Fruit fly (Drosophila melanogaster) whole organism, embryonic: ENCODE measurements around the gene CG18281.

Source experiments
- Atf3 ChIP-seq: fragments of 200-800 bp; sonication (Bioruptor generic); optimal IDR thresholded peaks from 3 replicates; lab custom pipeline; 2016; ENCODE audit warnings: missing biosample characterization, missing genetic modification characterization
- C15 ChIP-seq: fragments of 200-800 bp; sonication (Bioruptor generic); IDR thresholded peaks from 3 replicates; pipeline ENCODE4 v1.3.6; 2022; ENCODE audit warnings: missing biosample characterization, missing genetic modification characterization
- CG11504 ChIP-seq: fragments of 200-800 bp; sonication (Bioruptor generic); optimal IDR thresholded peaks from 3 replicates; lab custom pipeline; 2019; ENCODE audit warnings: missing biosample characterization, mild to moderate bottlenecking, missing genetic modification characterization, moderate library complexity
- CG13775 ChIP-seq: fragments of 200-800 bp; sonication (Bioruptor generic); optimal IDR thresholded peaks from 3 replicates; lab custom pipeline; 2017; ENCODE audit warnings: missing biosample characterization, mild to moderate bottlenecking, missing genetic modification characterization
- CG14667 ChIP-seq: fragments of 200-800 bp; sonication (Bioruptor generic); IDR thresholded peaks from 2 replicates; pipeline ENCODE4 v1.3.6; 2022; ENCODE audit warnings: missing biosample characterization, missing genetic modification characterization
- CG15011 ChIP-seq: fragments of 200-800 bp; sonication (Bioruptor generic); optimal IDR thresholded peaks from 3 replicates; lab custom pipeline; 2018; ENCODE audit warnings: missing biosample characterization, mild to moderate bottlenecking, missing genetic modification characterization
- CG16779 ChIP-seq: fragments of 200-800 bp; sonication (Bioruptor generic); IDR thresholded peaks from 2 replicates; pipeline ENCODE4 v1.3.6; 2022; ENCODE audit warnings: missing biosample characterization, missing genetic modification characterization
- CG17612 ChIP-seq: fragments of 200-800 bp; sonication (Bioruptor generic); IDR thresholded peaks from 2 replicates; pipeline ENCODE4 v1.3.6; 2022; ENCODE audit warnings: missing biosample characterization, missing genetic modification characterization
- CG1832 ChIP-seq: fragments of 200-800 bp; sonication (Bioruptor generic); optimal IDR thresholded peaks from 2 replicates; lab custom pipeline; 2017; ENCODE audit warnings: missing biosample characterization, mild to moderate bottlenecking, missing genetic modification characterization, inconsistent platforms
- CG18476 ChIP-seq: fragments of 200-800 bp; sonication (Bioruptor generic); optimal IDR thresholded peaks from 2 replicates; lab custom pipeline; 2016; ENCODE audit warnings: missing biosample characterization, mild to moderate bottlenecking, missing genetic modification characterization
- CG2199 ChIP-seq: fragments of 200-800 bp; sonication (Bioruptor generic); IDR thresholded peaks from 3 replicates; pipeline ENCODE4 v1.3.6; 2022; ENCODE audit warnings: missing biosample characterization, missing genetic modification characterization
- CG2875 ChIP-seq: fragments of 200-800 bp; sonication (Bioruptor generic); optimal IDR thresholded peaks from 2 replicates; lab custom pipeline; 2017; ENCODE audit warnings: missing biosample characterization, mild to moderate bottlenecking, missing genetic modification characterization, missing genetic modification reagents
- CG31365 ChIP-seq: fragments of 200-800 bp; sonication (Bioruptor generic); optimal IDR thresholded peaks from 2 replicates; lab custom pipeline; 2018; ENCODE audit warnings: missing biosample characterization, mild to moderate bottlenecking, missing genetic modification characterization
- CG3163 ChIP-seq: fragments of 200-800 bp; sonication (Bioruptor generic); optimal IDR thresholded peaks from 3 replicates; lab custom pipeline; 2016; ENCODE audit warnings: missing biosample characterization, missing genetic modification characterization
- CG32767 ChIP-seq: fragments of 200-800 bp; sonication (Bioruptor generic); IDR thresholded peaks from 2 replicates; pipeline ENCODE4 v1.3.6; 2022; ENCODE audit warnings: missing biosample characterization, missing genetic modification characterization
- CG34422 ChIP-seq: fragments of 200-800 bp; sonication (Bioruptor generic); IDR thresholded peaks from 3 replicates; pipeline ENCODE4 v1.3.6; 2022; ENCODE audit warnings: missing biosample characterization, missing genetic modification characterization
- CG3995 ChIP-seq: fragments of 200-800 bp; sonication (Bioruptor generic); optimal IDR thresholded peaks from 3 replicates; lab custom pipeline; 2016; ENCODE audit warnings: missing biosample characterization, missing genetic modification characterization
- CG4282 ChIP-seq: fragments of 200-800 bp; sonication (Bioruptor generic); optimal IDR thresholded peaks from 2 replicates; lab custom pipeline; 2016; ENCODE audit warnings: missing biosample characterization, missing genetic modification characterization
- CG4404 ChIP-seq: fragments of 200-800 bp; sonication (Bioruptor generic); IDR thresholded peaks from 2 replicates; pipeline ENCODE4 v1.3.6; 2022; ENCODE audit warnings: missing biosample characterization, missing genetic modification characterization
- CG7372 ChIP-seq: fragments of 200-800 bp; sonication (Bioruptor generic); IDR thresholded peaks from 2 replicates; pipeline ENCODE4 v1.3.6; 2022; ENCODE audit warnings: missing biosample characterization, missing genetic modification characterization
- CG7556 ChIP-seq: fragments of 200-800 bp; sonication (Bioruptor generic); optimal IDR thresholded peaks from 2 replicates; lab custom pipeline; 2017; ENCODE audit warnings: missing biosample characterization, mild to moderate bottlenecking, missing genetic modification characterization
- CG7786 ChIP-seq: fragments of 200-800 bp; sonication (Bioruptor generic); optimal IDR thresholded peaks from 2 replicates; lab custom pipeline; 2016; ENCODE audit warnings: missing biosample characterization, missing genetic modification characterization
- CG7963 ChIP-seq: fragments of 200-800 bp; sonication (Bioruptor generic); IDR thresholded peaks from 3 replicates; pipeline ENCODE4 v1.3.6; 2022; ENCODE audit warnings: missing biosample characterization, missing genetic modification characterization; ENCODE audit not compliant: partially characterized antibody
- CG8765 ChIP-seq: fragments of 200-800 bp; sonication (Bioruptor generic); IDR thresholded peaks from 2 replicates; pipeline ENCODE4 v1.3.6; 2022; ENCODE audit warnings: missing biosample characterization, missing genetic modification characterization
- CG9609 ChIP-seq: fragments of 200-800 bp; sonication (Bioruptor generic); optimal IDR thresholded peaks from 3 replicates; lab custom pipeline; 2016; ENCODE audit warnings: missing biosample characterization, missing genetic modification characterization
- CrebB ChIP-seq: fragments of 200-800 bp; sonication (Bioruptor generic); optimal IDR thresholded peaks from 3 replicates; lab custom pipeline; 2018; ENCODE audit warnings: missing biosample characterization, mild to moderate bottlenecking, missing genetic modification characterization
- Drgx ChIP-seq: fragments of 200-800 bp; sonication (Bioruptor generic); IDR thresholded peaks from 2 replicates; pipeline ENCODE4 v1.3.6; 2022; ENCODE audit warnings: missing biosample characterization, missing genetic modification characterization
- E2f1 ChIP-seq: fragments of 200-800 bp; sonication (Bioruptor generic); IDR thresholded peaks from 2 replicates; pipeline ENCODE4 v1.3.6; 2022; ENCODE audit warnings: missing biosample characterization, missing genetic modification characterization
- Ets65A ChIP-seq: fragments of 200-800 bp; sonication (Bioruptor generic); peaks from one replicate; lab custom pipeline; 2016; ENCODE audit warnings: missing biosample characterization, missing genetic modification characterization
- Lim3 ChIP-seq: fragments of 200-800 bp; sonication (Bioruptor generic); IDR thresholded peaks from 2 replicates; pipeline ENCODE4 v1.3.6; 2022; ENCODE audit warnings: missing biosample characterization, missing genetic modification characterization
- MTF-1 ChIP-seq: fragments of 200-800 bp; sonication (Bioruptor generic); optimal IDR thresholded peaks from 2 replicates; lab custom pipeline; 2018; ENCODE audit warnings: missing biosample characterization, mild to moderate bottlenecking, missing genetic modification characterization, borderline replicate concordance
- Neu2 ChIP-seq: fragments of 200-800 bp; sonication (Bioruptor generic); optimal IDR thresholded peaks from 3 replicates; lab custom pipeline; 2016; ENCODE audit warnings: missing biosample characterization, missing genetic modification characterization, borderline replicate concordance
- Nf-YB ChIP-seq: fragments of 200-800 bp; sonication (Bioruptor generic); optimal IDR thresholded peaks from 3 replicates; lab custom pipeline; 2019; ENCODE audit warnings: missing biosample characterization, mild to moderate bottlenecking, missing genetic modification characterization, moderate library complexity
- Pdp1 ChIP-seq, 2 experiments: fragments of 200-800 bp; sonication (Bioruptor generic); optimal IDR thresholded peaks; 3 replicates each; lab custom pipeline; 2016; ENCODE audit warnings: missing biosample characterization in 2 of 2, missing genetic modification characterization in 2 of 2, mild to moderate bottlenecking in 1 of 2, moderate library complexity in 1 of 2
- TFAM ChIP-seq: fragments of 200-800 bp; sonication (Bioruptor generic); optimal IDR thresholded peaks from 2 replicates; lab custom pipeline; 2017; ENCODE audit warnings: missing biosample characterization, missing genetic modification characterization, inconsistent platforms
- abd-A ChIP-seq: fragments of 200-800 bp; sonication (Bioruptor generic); optimal IDR thresholded peaks from 3 replicates; lab custom pipeline; 2019; ENCODE audit warnings: missing biosample characterization, mild to moderate bottlenecking, missing genetic modification characterization, moderate library complexity
- bbx ChIP-seq: fragments of 200-800 bp; sonication (Bioruptor generic); IDR thresholded peaks from 2 replicates; pipeline ENCODE4 v1.3.6; 2022; ENCODE audit warnings: missing biosample characterization, missing genetic modification characterization; ENCODE audit not compliant: partially characterized antibody
- btn ChIP-seq: fragments of 200-800 bp; sonication (Bioruptor generic); optimal IDR thresholded peaks from 2 replicates; lab custom pipeline; 2016; ENCODE audit warnings: missing biosample characterization, missing genetic modification characterization
- caup ChIP-seq: fragments of 200-800 bp; sonication (Bioruptor generic); optimal IDR thresholded peaks from 3 replicates; lab custom pipeline; 2017; ENCODE audit warnings: missing biosample characterization, mild to moderate bottlenecking, missing genetic modification characterization, moderate library complexity; ENCODE audit not compliant: severe bottlenecking
- cwo ChIP-seq: fragments of 200-800 bp; sonication (Bioruptor generic); optimal IDR thresholded peaks from 3 replicates; lab custom pipeline; 2017; ENCODE audit warnings: missing biosample characterization, missing genetic modification characterization, mild to moderate bottlenecking, moderate library complexity, missing genetic modification reagents
- ems ChIP-seq: fragments of 200-800 bp; sonication (Bioruptor generic); optimal IDR thresholded peaks from 3 replicates; lab custom pipeline; 2016; ENCODE audit warnings: missing biosample characterization, missing genetic modification characterization
- gem ChIP-seq: fragments of 200-800 bp; sonication (Bioruptor generic); optimal IDR thresholded peaks from 2 replicates; lab custom pipeline; 2019; ENCODE audit warnings: missing biosample characterization, mild to moderate bottlenecking, missing genetic modification characterization, moderate library complexity
- grau ChIP-seq: fragments of 200-800 bp; optimal IDR thresholded peaks from 3 replicates; lab custom pipeline; 2019; ENCODE audit warnings: missing biosample characterization, mild to moderate bottlenecking, missing genetic modification characterization, moderate library complexity
- gsb ChIP-seq: fragments of 200-800 bp; sonication (Bioruptor generic); IDR thresholded peaks from 2 replicates; pipeline ENCODE4 v1.3.6; 2022; ENCODE audit warnings: missing biosample characterization, missing genetic modification characterization
- lmd ChIP-seq: fragments of 200-800 bp; sonication (Bioruptor generic); IDR thresholded peaks from 2 replicates; pipeline ENCODE4 v1.3.6; 2022; ENCODE audit warnings: missing biosample characterization, missing genetic modification characterization
- lola ChIP-seq, 3 experiments: fragments of >200 bp in 2 of 3; fragments of 200-800 bp in 1 of 3; sonication (Bioruptor generic) in 1 of 3; optimal IDR thresholded peaks; 2 replicates each; lab custom pipeline; 2017 to 2019; ENCODE audit warnings: missing biosample characterization in 3 of 3, missing genetic modification characterization in 3 of 3, mild to moderate bottlenecking in 1 of 3, moderate library complexity in 1 of 3
- mirr ChIP-seq: fragments of 200-800 bp; sonication (Bioruptor generic); optimal IDR thresholded peaks from 3 replicates; lab custom pipeline; 2018; ENCODE audit warnings: missing biosample characterization, mild to moderate bottlenecking, missing genetic modification characterization
- sisA ChIP-seq: fragments of 200-800 bp; sonication (Bioruptor generic); IDR thresholded peaks from 2 replicates; pipeline ENCODE4 v1.3.6; 2022; ENCODE audit warnings: missing biosample characterization, missing genetic modification characterization
- sob ChIP-seq: fragments of 200-800 bp; sonication (Bioruptor generic); IDR thresholded peaks from 2 replicates; pipeline ENCODE4 v1.3.6; 2022; ENCODE audit warnings: missing biosample characterization, missing genetic modification characterization

The CG18281 gene

dm6 chr3L:20473021-20473799 lies 26.4 kb upstream of the CG18281 start, which contains the start of the genes CG32428 and CG5969 (continued):
- TF ChIP-seq E2f1 (GFP tag; lab: Robert Waterston, UW) (peak; percentile 60; the same call in 1 of the 2 replicates), CG16779 (GFP tag; lab: Robert Waterston, UW) (no peak), lola (GFP tag; optimal IDR thresholded peaks at IDR 0.05; lab: Kevin White, UChicago) (no peak), CG9609 (GFP tag; lab: Kevin White, UChicago) (no peak), Atf3 (GFP tag; lab: Kevin White, UChicago) (no peak), CG34422 (GFP tag; lab: Robert Waterston, UW) (no peak), CG7786 (GFP tag; lab: Kevin White, UChicago) (no peak), caup (GFP tag; lab: Kevin White, UChicago) (peak; percentile 65), sisA (peak; percentile 37; the same call in 1 of the 2 replicates), CG11504 (peak; percentile 84), CG7372 (GFP tag; lab: Robert Waterston, UW) (peak; percentile 45; the same call in 1 of the 2 replicates), CG2199 (GFP tag; lab: Robert Waterston, UW) (no peak), CG32767 (GFP tag; lab: Robert Waterston, UW) (no peak), CG14667 (GFP tag; lab: Robert Waterston, UW) (peak; percentile 54), TFAM (GFP tag; lab: Kevin White, UChicago) (no peak), CG1832 (no peak), gem (tag; lab: Kevin White, UChicago) (peak; percentile 80), CG18476 (GFP tag; lab: Kevin White, UChicago) (no peak), bbx (GFP tag; lab: Robert Waterston, UW) (no peak), CG17612 (no peak), cwo (GFP tag; lab: Kevin White, UChicago) (peak; percentile 56), Neu2 (GFP tag; lab: Kevin White, UChicago) (no peak), CG31365 (tag; lab: Kevin White, UChicago) (no peak), gsb (GFP tag; lab: Robert Waterston, UW) (0 out of 2 replicates have a peak, but pooled peaks have one; percentile 23), CG13775 (GFP tag; lab: Kevin White, UChicago) (peak; percentile 58), CG3163 (GFP tag; lab: Kevin White, UChicago) (no peak), CG3995 (GFP tag; lab: Kevin White, UChicago) (peak; percentile 95), CG15011 (GFP tag; lab: Kevin White, UChicago) (no peak), Pdp1 (GFP tag; optimal IDR thresholded peaks at IDR 0.05; lab: Kevin White, UChicago) (no peak), ems (GFP tag; lab: Kevin White, UChicago) (no peak), mirr (GFP tag; lab: Kevin White, UChicago) (peak; percentile 29), sob (GFP tag; lab: Robert Waterston, UW) (peak; percentile 65), MTF-1 (GFP tag; lab: Kevin White, UChicago) (no peak), Ets65A (peak; percentile 79), Lim3 (GFP tag; lab: Robert Waterston, UW) (no peak), CG7556 (GFP tag; lab: Kevin White, UChicago) (peak; percentile 45), grau (tag; lab: Kevin White, UChicago) (peak; percentile 62), CG8765 (GFP tag; lab: Robert Waterston, UW) (no peak), CrebB (tag; lab: Kevin White, UChicago) (peak; percentile 13), Drgx (GFP tag; lab: Robert Waterston, UW) (peak; percentile 84), lmd (peak; percentile 64), CG7963 (GFP tag; lab: Robert Waterston, UW) (no peak), CG4404 (GFP tag; lab: Robert Waterston, UW) (peak; percentile 12; the same call in 1 of the 2 replicates), CG2875 (GFP tag; lab: Kevin White, UChicago) (no peak), CG4282 (GFP tag; lab: Kevin White, UChicago) (no peak), Nf-YB (peak; percentile 58), abd-A (tag; lab: Kevin White, UChicago) (no peak), C15 (GFP tag; lab: Robert Waterston, UW) (no peak), btn (GFP tag; lab: Kevin White, UChicago) (no peak)
